In the genomic region with DNA sequence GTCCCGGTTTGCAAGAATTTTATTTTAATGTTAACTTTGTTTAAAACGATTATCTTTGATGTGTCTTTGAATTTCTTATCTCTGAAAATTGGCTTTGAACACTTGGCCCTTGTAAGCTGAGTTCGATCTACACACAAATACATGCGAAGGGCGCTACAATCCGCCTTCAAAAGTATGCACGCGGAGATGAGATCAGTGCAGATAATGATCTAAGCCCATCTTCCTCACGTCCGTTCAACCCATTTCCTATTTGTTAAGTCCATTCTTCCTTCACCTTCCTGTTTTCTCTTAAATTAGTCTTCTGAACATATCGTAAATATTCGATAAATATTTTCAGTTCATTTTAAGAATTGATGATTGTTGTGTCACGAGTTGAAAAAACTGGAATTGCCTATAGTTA, we compare ENCODE assay signal across 4 worm cellular contexts.
TF ChIP-seq lines count a peak whose summit lies in the region.

Gene nhr-175, plus strand, starts transcription at position 339 of the 400 bp plus-strand sequence.

TF ChIP-seq in whole organism, L1 larva, 84 proteins besides CTCF, POLR2A, EP300 and RAD21:
- no peak for TF ChIP-seq mdl-1 (tag; optimal IDR thresholded peaks at IDR 0.05; lab: Kevin White, UChicago)
- peak; percentile 61 for TF ChIP-seq nhr-85 (tag; lab: Kevin White, UChicago)
- TF ChIP-seq ces-1 (GFP tag; optimal IDR thresholded peaks at IDR 0.05; lab: Kevin White, UChicago), result no peak

TF ChIP-seq in whole organism, L2 larva, 48 proteins besides CTCF, POLR2A, EP300 and RAD21:
- TF ChIP-seq sma-9 (GFP tag; optimal IDR thresholded peaks at IDR 0.05; lab: Kevin White, UChicago), result peak; percentile 69
- no peak for TF ChIP-seq sma-9 (tag; optimal IDR thresholded peaks at IDR 0.05; lab: Kevin White, UChicago)
- no peak for TF ChIP-seq egl-27 (tag; optimal IDR thresholded peaks at IDR 0.05; lab: Kevin White, UChicago)
- peak; percentile 87 for TF ChIP-seq elt-1 (tag; optimal IDR thresholded peaks at IDR 0.05; lab: Kevin White, UChicago)
- TF ChIP-seq nhr-237 (tag; optimal IDR thresholded peaks at IDR 0.05; lab: Kevin White, UChicago), result no peak
- TF ChIP-seq ceh-16 (tag; optimal IDR thresholded peaks at IDR 0.05; lab: Kevin White, UChicago), result peak; percentile 62
- no peak for TF ChIP-seq lin-13 (GFP tag; optimal IDR thresholded peaks at IDR 0.05; lab: Kevin White, UChicago)
- no peak for TF ChIP-seq lsy-2 (tag; optimal IDR thresholded peaks at IDR 0.05; lab: Kevin White, UChicago)
- no peak for TF ChIP-seq F13H6.1 (tag; optimal IDR thresholded peaks at IDR 0.05; lab: Kevin White, UChicago)
- no peak for TF ChIP-seq fos-1 (tag; optimal IDR thresholded peaks at IDR 0.05; lab: Kevin White, UChicago)
- TF ChIP-seq nhr-77 (tag; optimal IDR thresholded peaks at IDR 0.05; lab: Kevin White, UChicago), result no peak
- TF ChIP-seq nhr-23 (tag; optimal IDR thresholded peaks at IDR 0.05; lab: Kevin White, UChicago), result peak; percentile 52
- no peak for TF ChIP-seq unc-62 (GFP tag; optimal IDR thresholded peaks at IDR 0.05; lab: Kevin White, UChicago)
- TF ChIP-seq ztf-1 (GFP tag; conservative IDR thresholded peaks at IDR 0.05; lab: Robert Waterston, UW), result no peak
- TF ChIP-seq ama-1 (optimal IDR thresholded peaks at IDR 0.05; lab: Kevin White, UChicago), result no peak
- TF ChIP-seq nhr-11 (tag; optimal IDR thresholded peaks at IDR 0.05; lab: Kevin White, UChicago), result no peak
- no peak for TF ChIP-seq sma-3 (GFP tag; optimal IDR thresholded peaks at IDR 0.05; lab: Kevin White, UChicago)
- no peak for TF ChIP-seq dmd-4 (tag; optimal IDR thresholded peaks at IDR 0.05; lab: Kevin White, UChicago)
- TF ChIP-seq snpc-4 (tag; optimal IDR thresholded peaks at IDR 0.05; lab: Kevin White, UChicago), result no peak
- no peak for TF ChIP-seq blmp-1 (tag; optimal IDR thresholded peaks at IDR 0.05; lab: Kevin White, UChicago; ENCODE audit: insufficient read depth)
- no peak for TF ChIP-seq unc-55 (GFP tag; optimal IDR thresholded peaks at IDR 0.05; lab: Kevin White, UChicago)

TF ChIP-seq in whole organism, L3 larva, 47 proteins besides CTCF, POLR2A, EP300 and RAD21:
- TF ChIP-seq nhr-25 (tag; optimal IDR thresholded peaks at IDR 0.05; lab: Kevin White, UChicago) (peak; percentile 52), elt-1 (tag; optimal IDR thresholded peaks at IDR 0.05; lab: Kevin White, UChicago) (peak; percentile 92), ceh-9 (tag; optimal IDR thresholded peaks at IDR 0.05; lab: Kevin White, UChicago) (no peak), nhr-23 (tag; optimal IDR thresholded peaks at IDR 0.05; lab: Kevin White, UChicago) (peak; percentile 50), elt-2 (tag; optimal IDR thresholded peaks at IDR 0.05; lab: Kevin White, UChicago) (no peak)

TF ChIP-seq in whole organism, mixed stage, embryonic, 35 proteins besides CTCF, POLR2A, EP300 and RAD21:
- TF ChIP-seq ham-2 (GFP tag; optimal IDR thresholded peaks at IDR 0.05; lab: Kevin White, UChicago), result peak; percentile 28
- peak; percentile 91 for TF ChIP-seq elt-1 (tag; optimal IDR thresholded peaks at IDR 0.05; lab: Kevin White, UChicago; ENCODE audit: borderline replicate concordance, insufficient read depth)
- no peak for TF ChIP-seq elt-3 (tag; optimal IDR thresholded peaks at IDR 0.05; lab: Kevin White, UChicago)
